Fruit fly (Drosophila melanogaster): ENCODE measurements around the gene Sgs1.

The Sgs1 gene

dm6 chr2L:4906546-4907250 is 30.5 kb upstream of the Sgs1 start, which contains the start of gene snsl:
Gene snsl (minus strand): TSS chr2L:4906762.
- no peak for TF ChIP-seq usp (GFP tag; optimal IDR thresholded peaks at IDR 0.05)
- TF ChIP-seq psq (optimal IDR thresholded peaks at IDR 0.05): no peak
- no peak for TF ChIP-seq Dll (optimal IDR thresholded peaks at IDR 0.05)

DNA sequence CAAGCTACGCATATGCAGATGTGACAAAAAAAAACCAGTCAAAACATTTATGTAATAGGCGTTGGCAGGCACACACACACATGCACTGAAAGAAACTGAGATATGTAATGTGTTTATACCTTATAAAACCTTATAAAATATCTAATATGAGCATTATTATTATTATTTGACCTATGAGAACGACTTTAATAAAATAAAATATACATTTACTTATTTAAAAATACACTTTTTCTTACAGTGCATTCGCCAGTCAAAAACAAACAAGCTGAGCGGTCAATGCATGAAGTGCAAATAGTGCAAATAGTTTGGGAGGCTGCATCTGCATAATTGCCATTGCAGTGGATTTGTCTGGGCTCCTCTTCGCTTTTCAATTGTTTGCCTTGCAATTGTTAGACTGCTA is 29.2 kb upstream of the Sgs1 start:
- no peak for TF ChIP-seq Dll (optimal IDR thresholded peaks at IDR 0.05)
- TF ChIP-seq usp (GFP tag; optimal IDR thresholded peaks at IDR 0.05): no peak
- TF ChIP-seq psq (optimal IDR thresholded peaks at IDR 0.05): no peak
- TF ChIP-seq pan (optimal IDR thresholded peaks at IDR 0.05): no peak
- TF ChIP-seq CG8478 (optimal IDR thresholded peaks at IDR 0.05): no peak
- no peak for TF ChIP-seq EcR (GFP tag; optimal IDR thresholded peaks at IDR 0.05)

- TF ChIP-seq CG8478 (optimal IDR thresholded peaks at IDR 0.05) (no peak), Dll (optimal IDR thresholded peaks at IDR 0.05) (no peak), usp (GFP tag; optimal IDR thresholded peaks at IDR 0.05) (no peak), EcR (GFP tag; optimal IDR thresholded peaks at IDR 0.05) (no peak), psq (optimal IDR thresholded peaks at IDR 0.05) (no peak), pan (optimal IDR thresholded peaks at IDR 0.05) (no peak)
These were observed 21.5 kb upstream of the Sgs1 start for dm6 chr2L:4915715-4916153.

- no peak for TF ChIP-seq CG8478 (optimal IDR thresholded peaks at IDR 0.05)
These were observed 20.5 kb upstream of the Sgs1 start for dm6 chr2L:4916738-4917137.

DNA sequence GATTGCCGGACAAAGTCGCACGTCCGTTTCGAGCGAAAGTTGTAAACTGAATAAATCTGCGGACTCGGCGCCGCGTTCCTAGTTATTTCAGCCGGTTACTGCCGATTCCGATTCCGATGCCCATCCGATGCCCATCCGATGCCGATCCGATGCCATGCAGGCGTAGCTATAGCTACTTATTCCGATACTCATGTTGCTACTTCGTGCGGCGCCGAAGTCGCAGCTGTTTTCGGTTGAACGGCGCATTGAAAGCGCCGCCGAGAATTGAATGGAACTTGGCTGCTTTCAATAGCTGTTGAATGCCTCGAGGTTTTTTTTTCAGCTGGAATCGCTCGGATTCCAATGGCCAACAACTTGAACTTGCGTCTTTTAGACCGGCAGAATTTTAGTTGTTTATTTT is 8.9 kb upstream of the Sgs1 start:
- no peak for TF ChIP-seq usp (GFP tag; optimal IDR thresholded peaks at IDR 0.05)
- TF ChIP-seq psq (optimal IDR thresholded peaks at IDR 0.05): no peak
- no peak for TF ChIP-seq pan (optimal IDR thresholded peaks at IDR 0.05)
- no peak for TF ChIP-seq EcR (GFP tag; optimal IDR thresholded peaks at IDR 0.05)
- TF ChIP-seq Dll (optimal IDR thresholded peaks at IDR 0.05): no peak
- no peak for TF ChIP-seq CG8478 (optimal IDR thresholded peaks at IDR 0.05)

- TF ChIP-seq Dll (optimal IDR thresholded peaks at IDR 0.05) (no peak), EcR (GFP tag; optimal IDR thresholded peaks at IDR 0.05) (no peak), psq (optimal IDR thresholded peaks at IDR 0.05) (no peak)
These were observed 6.7 kb upstream of the Sgs1 start for dm6 chr2L:4930541-4930940.

DNA sequence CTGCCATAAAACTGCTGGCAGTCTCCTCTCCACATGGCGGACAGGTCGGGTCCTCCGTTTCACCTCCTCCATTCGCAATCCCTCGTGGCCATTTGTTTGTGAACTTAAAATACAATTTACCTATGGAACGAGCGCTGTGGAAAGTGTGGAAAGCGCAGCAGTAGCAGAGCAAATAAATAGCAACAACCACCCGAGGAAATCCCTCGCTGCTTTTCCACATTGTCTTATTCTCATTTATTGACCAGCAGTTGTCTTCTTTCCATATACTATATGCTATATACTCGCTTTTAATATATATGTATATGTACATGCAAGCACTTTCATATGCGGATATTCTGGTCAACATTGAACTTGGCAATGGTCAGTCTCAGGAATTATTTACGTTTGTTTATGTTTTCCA is 4.9 kb upstream of the Sgs1 start, which contains the start of gene hoe1:
Gene hoe1 (minus strand): TSS at position 101 of the 400 bp plus-strand sequence.
- TF ChIP-seq psq (optimal IDR thresholded peaks at IDR 0.05) (no peak), usp (GFP tag; optimal IDR thresholded peaks at IDR 0.05) (no peak), EcR (GFP tag; optimal IDR thresholded peaks at IDR 0.05) (no peak), CG8478 (optimal IDR thresholded peaks at IDR 0.05) (no peak)

dm6 chr2L:4936325-4936869 is 812 bp upstream of the Sgs1 start, which contains the start of gene hoe2:
Gene hoe2 (minus strand): TSS chr2L:4936450.
- no peak for TF ChIP-seq EcR (GFP tag; optimal IDR thresholded peaks at IDR 0.05)
- no peak for TF ChIP-seq usp (GFP tag; optimal IDR thresholded peaks at IDR 0.05)
- TF ChIP-seq Dll (optimal IDR thresholded peaks at IDR 0.05): no peak
- no peak for TF ChIP-seq psq (optimal IDR thresholded peaks at IDR 0.05)
- TF ChIP-seq pan (optimal IDR thresholded peaks at IDR 0.05): no peak
- TF ChIP-seq CG8478 (optimal IDR thresholded peaks at IDR 0.05): no peak

dm6 chr2L:4942257-4942792 is 5.1 kb downstream of the Sgs1 start, which contains the start of gene synr:
Gene synr (plus strand): TSS chr2L:4942742.
- TF ChIP-seq usp (GFP tag; optimal IDR thresholded peaks at IDR 0.05): no peak
- no peak for TF ChIP-seq CG8478 (optimal IDR thresholded peaks at IDR 0.05)
- TF ChIP-seq pan (optimal IDR thresholded peaks at IDR 0.05): no peak
- no peak for TF ChIP-seq EcR (GFP tag; optimal IDR thresholded peaks at IDR 0.05)
- TF ChIP-seq Dll (optimal IDR thresholded peaks at IDR 0.05): no peak
- TF ChIP-seq psq (optimal IDR thresholded peaks at IDR 0.05): no peak

- no peak for TF ChIP-seq EcR (GFP tag; optimal IDR thresholded peaks at IDR 0.05)
- TF ChIP-seq Dll (optimal IDR thresholded peaks at IDR 0.05): no peak
- no peak for TF ChIP-seq pan (optimal IDR thresholded peaks at IDR 0.05)
- TF ChIP-seq psq (optimal IDR thresholded peaks at IDR 0.05): no peak
- TF ChIP-seq CG8478 (optimal IDR thresholded peaks at IDR 0.05): no peak
- TF ChIP-seq usp (GFP tag; optimal IDR thresholded peaks at IDR 0.05): no peak
These were observed 8.1 kb downstream of the Sgs1 start, which contains the start of the genes mRpL24 and betaggt-I for dm6 chr2L:4945300-4945699. Gene mRpL24 (minus strand): TSS chr2L:4945361. Gene betaggt-I (plus strand): TSS chr2L:4945579.

- TF ChIP-seq psq (optimal IDR thresholded peaks at IDR 0.05) (no peak), pan (optimal IDR thresholded peaks at IDR 0.05) (no peak), CG8478 (optimal IDR thresholded peaks at IDR 0.05) (no peak), EcR (GFP tag; optimal IDR thresholded peaks at IDR 0.05) (no peak)
These were observed 12.3 kb downstream of the Sgs1 start, which contains the start of gene jet for dm6 chr2L:4949453-4950045. Gene jet (minus strand): TSS chr2L:4949784.

DNA sequence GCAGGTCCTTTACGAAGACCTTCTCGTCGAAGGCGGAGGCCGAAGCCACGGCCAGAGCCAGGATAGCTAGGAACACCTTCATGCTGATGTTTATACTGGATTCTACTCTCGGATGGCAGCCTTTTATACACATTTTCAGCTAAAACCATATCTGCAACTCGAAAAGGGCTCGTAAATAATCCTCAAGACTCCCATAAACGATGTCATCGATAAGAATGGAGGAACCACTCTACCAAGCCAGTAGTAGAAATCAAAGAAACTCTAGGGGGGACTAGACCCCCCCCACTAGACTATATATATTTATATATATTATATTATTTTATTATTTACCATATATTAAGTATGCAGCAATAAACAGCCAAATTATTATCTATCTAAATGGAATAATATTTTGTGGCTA is 13.5 kb downstream of the Sgs1 start, which contains the start of gene Jon25Biii:
Gene Jon25Biii (minus strand): TSS at position 101 of the 400 bp plus-strand sequence.
- TF ChIP-seq Dll (optimal IDR thresholded peaks at IDR 0.05) (no peak), pan (optimal IDR thresholded peaks at IDR 0.05) (no peak), usp (GFP tag; optimal IDR thresholded peaks at IDR 0.05) (no peak), EcR (GFP tag; optimal IDR thresholded peaks at IDR 0.05) (no peak), psq (optimal IDR thresholded peaks at IDR 0.05) (no peak), CG8478 (optimal IDR thresholded peaks at IDR 0.05) (no peak)
